Worm (Caenorhabditis elegans): ENCODE data around the gene nas-28.

nas-28 gene

DNA sequence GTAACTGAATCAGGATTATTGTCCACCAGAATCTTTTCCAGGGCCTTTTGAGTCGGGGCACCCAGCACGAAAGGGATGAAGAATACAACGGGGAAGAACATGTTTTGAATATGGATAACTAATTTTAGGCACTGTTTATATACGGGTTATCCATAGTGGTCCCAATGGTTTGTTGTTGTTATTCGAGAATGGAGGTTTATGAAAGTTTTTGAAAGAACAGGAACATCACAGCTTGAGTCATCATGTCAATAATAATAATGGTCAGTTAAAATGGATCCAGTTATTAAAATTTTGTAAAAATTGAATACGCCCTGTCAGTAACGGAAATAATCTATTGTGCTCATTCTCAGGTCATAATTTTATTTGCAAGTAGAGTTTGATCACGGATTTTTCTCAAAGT is at the start of gene nas-28:
nas-28 (minus strand) TSS at position 101 of the 400 bp plus-strand sequence.
- TF ChIP-seq nhr-2 (tag; optimal IDR thresholded peaks at IDR 0.05) (no peak), nhr-12 (tag; optimal IDR thresholded peaks at IDR 0.05) (no peak), blmp-1 (tag; optimal IDR thresholded peaks at IDR 0.05) (no peak), bed-3 (GFP tag; optimal IDR thresholded peaks at IDR 0.05) (no peak), unc-62 (GFP tag; optimal IDR thresholded peaks at IDR 0.05) (no peak)

DNA sequence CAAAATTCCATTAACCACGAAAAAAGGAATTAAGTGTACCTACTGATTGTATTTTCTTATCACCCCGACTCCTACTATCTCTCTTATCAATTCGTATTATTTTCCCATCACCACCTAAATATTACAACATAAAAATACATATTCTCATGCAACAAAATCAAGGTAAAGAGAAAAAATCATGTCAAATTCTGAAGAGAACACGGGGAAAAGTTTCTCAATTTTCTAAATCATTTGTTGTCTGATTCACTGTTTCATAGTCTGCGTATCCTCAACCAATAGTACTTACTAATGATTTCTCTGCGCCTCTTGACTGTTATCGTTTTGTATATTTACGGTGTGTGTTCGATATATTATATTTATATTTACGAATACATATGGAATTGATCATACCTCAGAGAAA is 48.9 kb upstream of the nas-28 start:
- TF ChIP-seq nhr-12 (tag; optimal IDR thresholded peaks at IDR 0.05) (no peak), elt-1 (tag; optimal IDR thresholded peaks at IDR 0.05; ENCODE audit: borderline replicate concordance, insufficient read depth) (no peak), elt-3 (tag; optimal IDR thresholded peaks at IDR 0.05) (peak; percentile 60), tbx-8 (GFP tag; optimal IDR thresholded peaks at IDR 0.05) (no peak)

DNA sequence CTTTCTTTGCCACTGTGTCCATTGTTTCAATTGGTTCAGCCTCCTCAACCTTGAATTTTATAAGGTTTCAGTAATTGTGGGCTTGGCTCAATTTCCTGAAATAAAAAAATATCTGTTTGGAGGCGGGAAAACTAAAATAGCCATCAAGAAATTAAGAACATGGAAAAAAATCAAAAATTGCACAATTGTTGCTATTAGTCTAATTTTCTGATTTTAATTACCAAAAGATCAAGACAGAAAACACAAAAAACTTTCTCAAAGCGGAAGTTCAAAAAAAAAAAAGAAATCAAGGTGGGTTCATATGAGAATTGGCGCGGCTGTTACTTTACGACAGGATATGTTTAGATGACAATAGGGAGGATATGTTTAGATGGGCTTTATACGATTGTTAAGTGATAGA is 47.9 kb upstream of the nas-28 start, which contains the start of gene esyt-2:
esyt-2 (minus strand) TSS at position 101 of the 400 bp plus-strand sequence.
- TF ChIP-seq nhr-2 (tag; optimal IDR thresholded peaks at IDR 0.05) = no peak
- no peak for TF ChIP-seq M03D4.4 (tag; optimal IDR thresholded peaks at IDR 0.05)
- no peak for TF ChIP-seq ham-2 (GFP tag; optimal IDR thresholded peaks at IDR 0.05)
- no peak for TF ChIP-seq ceh-39 (tag; optimal IDR thresholded peaks at IDR 0.05)
- no peak for TF ChIP-seq lin-32 (GFP tag; optimal IDR thresholded peaks at IDR 0.05)
- TF ChIP-seq nhr-12 (tag; optimal IDR thresholded peaks at IDR 0.05) = no peak
- TF ChIP-seq ces-1 (GFP tag; optimal IDR thresholded peaks at IDR 0.05) = no peak
- TF ChIP-seq nhr-237 (tag; optimal IDR thresholded peaks at IDR 0.05) = no peak
- TF ChIP-seq nhr-76 (tag; optimal IDR thresholded peaks at IDR 0.05) = no peak
- no peak for TF ChIP-seq lsy-2 (tag; optimal IDR thresholded peaks at IDR 0.05)
- TF ChIP-seq sem-2 (GFP tag; optimal IDR thresholded peaks at IDR 0.05) = no peak

DNA sequence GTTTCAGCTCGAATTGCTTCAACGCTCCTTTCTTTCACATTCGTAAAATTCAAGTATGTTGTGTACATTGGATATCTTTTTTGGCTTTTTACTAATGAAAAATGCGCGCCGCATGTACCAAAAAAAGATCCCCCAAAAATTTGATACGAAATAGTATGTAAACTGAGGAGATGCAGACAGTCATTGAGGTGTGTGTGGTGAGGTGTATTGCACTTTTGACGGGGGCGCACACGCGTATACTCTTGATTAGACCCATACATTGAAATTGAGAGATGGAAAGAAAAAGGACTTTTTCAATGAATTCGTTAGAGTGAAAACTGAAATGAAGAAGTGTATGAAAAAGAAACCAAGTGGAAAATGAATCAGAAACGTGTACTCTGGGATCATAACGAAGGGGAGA is 38.4 kb upstream of the nas-28 start:
- TF ChIP-seq mls-2 (tag; optimal IDR thresholded peaks at IDR 0.05) = no peak
- TF ChIP-seq ceh-39 (tag; optimal IDR thresholded peaks at IDR 0.05) = no peak
- no peak for TF ChIP-seq nhr-237 (tag; optimal IDR thresholded peaks at IDR 0.05)
- no peak for TF ChIP-seq nhr-2 (tag; optimal IDR thresholded peaks at IDR 0.05)

DNA sequence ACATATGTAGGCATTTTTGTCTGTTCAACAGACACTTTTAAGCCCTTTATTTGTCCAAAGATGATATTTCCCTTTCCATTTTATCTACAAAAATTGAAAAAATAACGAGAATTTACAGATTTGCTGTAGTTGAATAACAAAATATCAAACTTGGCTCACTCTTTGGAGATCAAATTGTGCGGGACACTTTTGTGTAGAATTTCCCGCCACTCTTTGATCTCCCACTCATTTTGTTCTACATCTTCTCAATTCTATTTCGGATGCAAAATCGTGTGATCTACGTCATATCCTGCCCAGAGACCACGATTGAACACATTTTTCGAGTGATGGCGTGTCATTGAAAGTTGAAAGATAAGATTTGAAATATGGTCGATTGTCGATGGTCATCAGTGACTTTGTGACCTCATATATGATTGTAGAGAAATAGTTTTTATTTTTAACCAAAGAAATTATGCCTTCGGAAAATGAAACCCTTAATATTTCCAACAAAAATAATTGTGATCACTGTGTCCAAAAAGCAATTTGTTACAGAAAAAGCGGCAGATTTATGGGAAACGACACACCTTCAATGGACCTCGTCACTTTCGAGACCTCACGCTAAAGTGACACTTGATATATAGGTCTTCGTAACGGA is 33.9 kb upstream of the nas-28 start, which contains the start of gene hot-4:
hot-4 (plus strand) TSS at position 584 of the 634 bp plus-strand sequence.
- TF ChIP-seq nhr-76 (tag; optimal IDR thresholded peaks at IDR 0.05) (no peak), sptf-1 (tag; optimal IDR thresholded peaks at IDR 0.05) (no peak), ztf-11 (tag; optimal IDR thresholded peaks at IDR 0.05) (no peak), bed-3 (GFP tag; optimal IDR thresholded peaks at IDR 0.05) (no peak), elt-3 (tag; optimal IDR thresholded peaks at IDR 0.05) (no peak), sem-2 (GFP tag; optimal IDR thresholded peaks at IDR 0.05) (no peak), mab-5 (tag; optimal IDR thresholded peaks at IDR 0.05) (no peak), ham-2 (GFP tag; optimal IDR thresholded peaks at IDR 0.05) (no peak)

DNA sequence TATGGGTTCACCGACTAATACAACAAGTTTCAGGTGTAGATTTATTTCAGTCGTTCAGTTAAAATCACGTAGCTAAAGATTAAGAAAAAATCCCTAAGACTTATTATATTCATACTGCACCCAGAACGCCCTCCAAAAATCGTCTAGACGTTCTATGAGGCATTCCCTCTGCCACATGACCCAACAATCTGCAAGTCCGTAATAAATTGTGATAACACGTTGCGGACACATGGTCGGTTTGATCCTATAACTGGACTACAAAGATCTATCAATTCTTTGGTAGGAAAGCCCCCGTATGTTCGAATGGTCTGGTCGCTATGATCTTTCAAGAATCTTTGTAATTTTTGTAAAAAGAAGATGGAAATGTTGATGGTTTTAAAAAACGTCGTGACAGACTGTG is 32.9 kb upstream of the nas-28 start:
- TF ChIP-seq lin-32 (GFP tag; optimal IDR thresholded peaks at IDR 0.05) = no peak
- TF ChIP-seq bed-3 (GFP tag; optimal IDR thresholded peaks at IDR 0.05) = no peak
- TF ChIP-seq snpc-4 (tag; optimal IDR thresholded peaks at IDR 0.05) = no peak
- no peak for TF ChIP-seq sptf-1 (tag; optimal IDR thresholded peaks at IDR 0.05)
- TF ChIP-seq zip-8 (tag; optimal IDR thresholded peaks at IDR 0.05) = no peak
- no peak for TF ChIP-seq pha-4 (tag; optimal IDR thresholded peaks at IDR 0.05)
- no peak for TF ChIP-seq ceh-83 (GFP tag; optimal IDR thresholded peaks at IDR 0.05)
- TF ChIP-seq flh-1 (GFP tag; optimal IDR thresholded peaks at IDR 0.05) = no peak
- TF ChIP-seq nhr-76 (tag; optimal IDR thresholded peaks at IDR 0.05) = no peak

DNA sequence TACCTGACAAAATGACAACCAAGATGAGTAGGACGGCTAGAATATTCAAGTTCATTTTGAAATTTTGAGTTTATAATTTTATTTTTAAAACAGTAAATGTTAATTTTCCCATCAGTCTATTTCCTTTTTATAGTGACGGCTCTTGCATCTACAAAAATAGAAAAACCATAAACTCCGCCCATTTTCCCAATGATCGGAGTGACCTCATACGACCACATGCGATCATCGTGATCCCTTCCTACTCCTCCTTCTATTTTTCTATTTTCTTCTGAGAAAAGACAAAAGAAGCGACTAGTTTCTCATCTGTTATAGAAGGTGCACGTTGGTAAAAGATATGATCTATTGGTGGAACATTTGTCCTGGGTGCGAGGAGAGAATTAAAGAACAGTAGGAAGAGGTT is 32.5 kb upstream of the nas-28 start, which contains the start of gene C23G10.11:
C23G10.11 (minus strand) TSS at position 101 of the 400 bp plus-strand sequence.
- TF ChIP-seq sem-2 (GFP tag; optimal IDR thresholded peaks at IDR 0.05) = no peak
- TF ChIP-seq nhr-76 (tag; optimal IDR thresholded peaks at IDR 0.05) = no peak
- no peak for TF ChIP-seq M03D4.4 (tag; optimal IDR thresholded peaks at IDR 0.05)
- no peak for TF ChIP-seq ceh-43 (GFP tag; optimal IDR thresholded peaks at IDR 0.05)
- TF ChIP-seq blmp-1 (tag; optimal IDR thresholded peaks at IDR 0.05) = no peak
- TF ChIP-seq nhr-2 (tag; optimal IDR thresholded peaks at IDR 0.05) = no peak
- no peak for TF ChIP-seq pha-4 (tag; optimal IDR thresholded peaks at IDR 0.05)
- TF ChIP-seq tbx-8 (GFP tag; optimal IDR thresholded peaks at IDR 0.05) = no peak
- no peak for TF ChIP-seq elt-1 (tag; optimal IDR thresholded peaks at IDR 0.05; ENCODE audit: borderline replicate concordance, insufficient read depth)
- no peak for TF ChIP-seq snpc-4 (tag; optimal IDR thresholded peaks at IDR 0.05)
- no peak for TF ChIP-seq hlh-1 (tag; optimal IDR thresholded peaks at IDR 0.05)
- TF ChIP-seq unc-62 (GFP tag; optimal IDR thresholded peaks at IDR 0.05) = no peak
- TF ChIP-seq unc-39 (tag; optimal IDR thresholded peaks at IDR 0.05) = no peak
- TF ChIP-seq mls-2 (tag; optimal IDR thresholded peaks at IDR 0.05) = no peak
- no peak for TF ChIP-seq lsy-2 (tag; optimal IDR thresholded peaks at IDR 0.05)
- TF ChIP-seq elt-3 (tag; optimal IDR thresholded peaks at IDR 0.05) = no peak
- TF ChIP-seq ham-2 (GFP tag; optimal IDR thresholded peaks at IDR 0.05) = no peak
- no peak for TF ChIP-seq drap-1 (GFP tag; optimal IDR thresholded peaks at IDR 0.05)
- no peak for TF ChIP-seq cnd-1 (tag; optimal IDR thresholded peaks at IDR 0.05)
- no peak for TF ChIP-seq unc-120 (tag; optimal IDR thresholded peaks at IDR 0.05; ENCODE audit: poor library complexity, severe bottlenecking)

Measured in whole organism, mixed stage, embryonic.